Worm (Caenorhabditis elegans) whole organism, L4 larva: ENCODE data around the gene F49C12.3.

Experiments
- F10B5.3 ChIP-seq: sonication (generic microtip); optimal IDR thresholded peaks from 2 replicates; lab custom pipeline; 2016; ENCODE audit warnings: mild to moderate bottlenecking, missing genetic modification characterization, missing compliant biosample characterization
- F26F4.8 ChIP-seq: fragments of 200-800 bp; sonication (Bioruptor generic); conservative IDR thresholded peaks from 2 replicates; pipeline ENCODE4 v1.3.6; 2022; ENCODE audit warnings: missing genetic modification characterization, missing compliant biosample characterization
- F37D6.2 ChIP-seq: sonication (generic microtip); optimal IDR thresholded peaks from 2 replicates; lab custom pipeline; 2016; ENCODE audit warnings: mild to moderate bottlenecking, missing genetic modification characterization, missing compliant biosample characterization
- T20F7.1 ChIP-seq: fragments of 200-800 bp; sonication (Bioruptor generic); optimal IDR thresholded peaks from 2 replicates; lab custom pipeline; 2018; ENCODE audit warnings: mild to moderate bottlenecking, missing genetic modification characterization, missing compliant biosample characterization
- Y105C5A.15 ChIP-seq: fragments of 200-800 bp; sonication (Bioruptor generic); IDR thresholded peaks from 2 replicates; pipeline ENCODE4 v1.3.6; 2022; ENCODE audit warnings: missing genetic modification characterization, missing compliant biosample characterization
- Y5F2A.4 ChIP-seq: fragments of 200-800 bp; sonication (Bioruptor generic); optimal IDR thresholded peaks from 2 replicates; lab custom pipeline; 2018; ENCODE audit warnings: mild to moderate bottlenecking, missing genetic modification characterization, missing compliant biosample characterization
- aha-1 ChIP-seq: fragments of 150-350 bp; peaks from one replicate; lab custom pipeline; 2014; ENCODE audit warnings: missing biosample characterization, missing genetic modification characterization
- aly-2 ChIP-seq: sonication (generic microtip); optimal IDR thresholded peaks from 2 replicates; lab custom pipeline; 2018; ENCODE audit warnings: missing biosample characterization, missing genetic modification characterization
- ama-1 ChIP-seq: fragments of 150-350 bp; optimal IDR thresholded peaks from 2 replicates; lab custom pipeline; 2014; ENCODE audit warnings: inconsistent platforms, mixed read lengths
- arid-1 ChIP-seq: fragments of 200-800 bp; sonication (Bioruptor generic); conservative IDR thresholded peaks from 2 replicates; pipeline ENCODE4 v1.3.6; 2022; ENCODE audit warnings: missing genetic modification reagents, missing genetic modification characterization, missing compliant biosample characterization
- attf-4 ChIP-seq: sonication (generic microtip); optimal IDR thresholded peaks from 3 replicates; lab custom pipeline; 2017; ENCODE audit warnings: missing biosample characterization, missing genetic modification characterization
- ceh-20 ChIP-seq: fragments of 200-800 bp; sonication (Bioruptor generic); IDR thresholded peaks from 2 replicates; pipeline ENCODE4 v1.3.6; 2022; ENCODE audit warnings: missing genetic modification reagents, missing genetic modification characterization, missing compliant biosample characterization
- ceh-28 ChIP-seq: fragments of 150-350 bp; optimal IDR thresholded peaks from 2 replicates; lab custom pipeline; 2014; ENCODE audit warnings: missing biosample characterization, missing genetic modification reagents, missing genetic modification characterization
- daf-16 ChIP-seq, 3 experiments: sonication (generic microtip); optimal IDR thresholded peaks; 2 replicates each; lab custom pipeline; 2016 to 2017; ENCODE audit warnings: missing genetic modification characterization in 3 of 3, missing genetic modification reagents in 3 of 3, mild to moderate bottlenecking in 2 of 3, missing compliant biosample characterization in 2 of 3, missing biosample characterization in 1 of 3, moderate library complexity in 1 of 3
- dmd-6 ChIP-seq: fragments of 200-800 bp; sonication (Bioruptor generic); IDR thresholded peaks from 2 replicates; pipeline ENCODE4 v1.3.6; 2022; ENCODE audit warnings: missing genetic modification reagents, missing genetic modification characterization, missing compliant biosample characterization
- dmd-8 ChIP-seq: fragments of 200-800 bp; sonication (Bioruptor generic); IDR thresholded peaks from 2 replicates; pipeline ENCODE4 v1.3.6; 2022; ENCODE audit warnings: missing genetic modification characterization, missing compliant biosample characterization
- dpl-1 ChIP-seq: fragments of 150-350 bp; optimal IDR thresholded peaks from 2 replicates; lab custom pipeline; 2014; ENCODE audit warnings: missing biosample characterization, missing genetic modification reagents, missing genetic modification characterization
- egl-27 ChIP-seq: sonication (generic microtip); optimal IDR thresholded peaks from 3 replicates; lab custom pipeline; 2017; ENCODE audit warnings: missing biosample characterization, missing genetic modification reagents, missing genetic modification characterization
- fkh-10 ChIP-seq: fragments of 150-350 bp; optimal IDR thresholded peaks from 2 replicates; lab custom pipeline; 2014; ENCODE audit warnings: missing biosample characterization, missing genetic modification reagents, missing genetic modification characterization
- hif-1 ChIP-seq, 2 experiments: sonication (generic microtip); optimal IDR thresholded peaks; 2 replicates each; lab custom pipeline; 2016 to 2017; ENCODE audit warnings: missing compliant biosample characterization in 2 of 2, missing genetic modification characterization in 2 of 2, missing genetic modification reagents in 2 of 2, missing genotype in 2 of 2, mild to moderate bottlenecking in 1 of 2
- hlh-30 ChIP-seq: sonication (generic microtip); optimal IDR thresholded peaks from 2 replicates; lab custom pipeline; 2017; ENCODE audit warnings: antibody characterized with exemption, mild to moderate bottlenecking, missing genetic modification characterization, missing compliant biosample characterization; ENCODE audit not compliant: insufficient read depth
- lim-7 ChIP-seq: fragments of 200-800 bp; sonication (Bioruptor generic); IDR thresholded peaks from 2 replicates; pipeline ENCODE4 v1.3.6; 2022; ENCODE audit warnings: missing genetic modification characterization, missing compliant biosample characterization
- lin-1 ChIP-seq: fragments of 200-800 bp; sonication (Bioruptor generic); IDR thresholded peaks from 2 replicates; pipeline ENCODE4 v1.3.6; 2022; ENCODE audit warnings: missing genetic modification reagents, missing genetic modification characterization, missing compliant biosample characterization
- lin-29 ChIP-seq: fragments of 200-800 bp; sonication (Bioruptor generic); IDR thresholded peaks from 2 replicates; pipeline ENCODE4 v1.3.6; 2022; ENCODE audit warnings: missing genetic modification reagents, missing genetic modification characterization, missing compliant biosample characterization
- lin-38 ChIP-seq: fragments of 200-800 bp; sonication (Bioruptor generic); IDR thresholded peaks from 2 replicates; pipeline ENCODE4 v1.3.6; 2022; ENCODE audit warnings: missing genetic modification reagents, missing genetic modification characterization, missing compliant biosample characterization
- lin-39 ChIP-seq: fragments of 150-350 bp; optimal IDR thresholded peaks from 2 replicates; lab custom pipeline; 2014; ENCODE audit warnings: missing biosample characterization, missing genetic modification reagents, missing genetic modification characterization
- mdl-1 ChIP-seq, 2 experiments: fragments of 150-350 bp in 1 of 2; sonication (generic microtip) in 1 of 2; optimal IDR thresholded peaks; 2 replicates each; lab custom pipeline; 2014 to 2017; ENCODE audit warnings: missing biosample characterization in 2 of 2, missing genetic modification characterization in 2 of 2
- mdt-29 ChIP-seq: fragments of 200-800 bp; sonication (Bioruptor generic); IDR thresholded peaks from 2 replicates; pipeline ENCODE4 v1.3.6; 2022; ENCODE audit warnings: missing genetic modification reagents, missing genetic modification characterization, missing compliant biosample characterization
- mep-1 ChIP-seq: fragments of 150-350 bp; sonication (generic microtip); optimal IDR thresholded peaks from 3 replicates; lab custom pipeline; 2014; ENCODE audit warnings: missing biosample characterization, missing genetic modification characterization
- mes-2 ChIP-seq: sonication (generic microtip); optimal IDR thresholded peaks from 2 replicates; lab custom pipeline; 2016; ENCODE audit warnings: missing genotype, mild to moderate bottlenecking, missing genetic modification characterization, missing compliant biosample characterization; ENCODE audit not compliant: poor library complexity, severe bottlenecking
- mxl-2 ChIP-seq: fragments of 200-800 bp; sonication (Bioruptor generic); conservative IDR thresholded peaks from 2 replicates; pipeline ENCODE4 v1.3.6; 2022; ENCODE audit warnings: missing genetic modification reagents, missing genetic modification characterization, missing compliant biosample characterization
- nhr-10 ChIP-seq: fragments of 150-350 bp; optimal IDR thresholded peaks from 2 replicates; lab custom pipeline; 2014; ENCODE audit warnings: missing biosample characterization, missing genetic modification characterization
- nhr-237 ChIP-seq: sonication (generic microtip); optimal IDR thresholded peaks from 2 replicates; lab custom pipeline; 2017; ENCODE audit warnings: missing biosample characterization, missing genetic modification characterization
- nhr-25 ChIP-seq: sonication (generic microtip); optimal IDR thresholded peaks from 2 replicates; lab custom pipeline; 2017; ENCODE audit warnings: missing genetic modification characterization, mild to moderate bottlenecking, missing compliant biosample characterization, antibody characterized with exemption, moderate library complexity, borderline replicate concordance; ENCODE audit not compliant: insufficient read depth
- nhr-41 ChIP-seq: fragments of 200-800 bp; sonication (Bioruptor generic); IDR thresholded peaks from 2 replicates; pipeline ENCODE4 v1.3.6; 2022; ENCODE audit warnings: missing genetic modification reagents, missing genetic modification characterization, missing compliant biosample characterization
- nhr-42 ChIP-seq: fragments of 200-800 bp; sonication (Bioruptor generic); IDR thresholded peaks from 2 replicates; pipeline ENCODE4 v1.3.6; 2022; ENCODE audit warnings: missing genetic modification characterization, missing compliant biosample characterization
- nhr-48 ChIP-seq: sonication (generic microtip); optimal IDR thresholded peaks from 2 replicates; lab custom pipeline; 2016; ENCODE audit warnings: mild to moderate bottlenecking, missing genetic modification characterization, missing compliant biosample characterization
- nhr-6 ChIP-seq: fragments of 150-350 bp; optimal IDR thresholded peaks from 2 replicates; lab custom pipeline; 2014; ENCODE audit warnings: missing biosample characterization, missing genetic modification characterization
- pha-4 ChIP-seq, 2 experiments: fragments of 150-350 bp in 1 of 2; fragments of 200-800 bp in 1 of 2; sonication (Bioruptor generic) in 1 of 2; IDR thresholded peaks in 1 of 2; optimal IDR thresholded peaks in 1 of 2; 2 replicates each; pipeline versions ENCODE4 v1.3.6 to Lab custom; 2014 to 2022; ENCODE audit warnings: missing genetic modification characterization in 2 of 2, missing genetic modification reagents in 2 of 2, missing biosample characterization in 1 of 2, missing compliant biosample characterization in 1 of 2
- spr-3 ChIP-seq: fragments of 200-800 bp; sonication (Bioruptor generic); optimal IDR thresholded peaks from 2 replicates; lab custom pipeline; 2018; ENCODE audit warnings: mild to moderate bottlenecking, missing genetic modification characterization, missing compliant biosample characterization
- vab-7 ChIP-seq: fragments of 200-800 bp; sonication (Bioruptor generic); IDR thresholded peaks from 2 replicates; pipeline ENCODE4 v1.3.6; 2022; ENCODE audit warnings: missing genetic modification reagents, missing genetic modification characterization, missing compliant biosample characterization

The F49C12.3 gene

DNA sequence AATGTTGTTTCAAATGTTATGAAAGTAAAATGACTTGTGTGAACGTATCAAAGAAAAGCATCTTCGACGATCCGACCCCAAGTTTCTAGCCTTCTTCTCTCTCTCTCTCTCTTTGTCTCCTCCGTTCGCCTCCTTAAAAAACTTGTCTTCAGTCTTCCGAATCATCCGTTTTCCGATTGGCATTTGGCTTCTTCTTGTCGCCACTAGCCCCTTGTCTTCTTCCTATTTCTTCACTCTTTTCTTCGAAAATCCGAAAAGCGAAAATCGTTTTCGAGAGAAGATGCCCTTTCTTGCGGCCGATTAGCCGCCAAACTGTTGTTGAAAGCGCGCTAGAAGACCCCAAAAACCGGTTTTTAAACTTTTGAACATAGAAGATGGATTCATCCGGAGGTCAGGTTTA, 41.7 kb upstream of the F49C12.3 start (continued):
- TF ChIP-seq pha-4 (GFP tag; IDR thresholded peaks at IDR 0.05; lab: Robert Waterston, UW) = no peak
- TF ChIP-seq pha-4 (tag; optimal IDR thresholded peaks at IDR 0.05; lab: Kevin White, UChicago) = no peak
- TF ChIP-seq nhr-42 (GFP tag; lab: Robert Waterston, UW) = no peak
- no peak for TF ChIP-seq mxl-2 (GFP tag; lab: Robert Waterston, UW)
- TF ChIP-seq daf-16 (GFP tag; optimal IDR thresholded peaks at IDR 0.05; lab: Kevin White, UChicago) = no peak
- TF ChIP-seq daf-16 (tag; optimal IDR thresholded peaks at IDR 0.05; lab: Kevin White, UChicago) = no peak
- TF ChIP-seq hif-1 (tag; optimal IDR thresholded peaks at IDR 0.05; lab: Kevin White, UChicago) = peak in 1 of 2 experiments; percentile 14
- no peak for TF ChIP-seq nhr-237 (tag; lab: Kevin White, UChicago)
- TF ChIP-seq ceh-28 (tag; lab: Kevin White, UChicago) = no peak
- peak; percentile 9 for TF ChIP-seq mep-1 (tag; lab: Kevin White, UChicago)
- no peak for TF ChIP-seq Y5F2A.4 (GFP tag; lab: Kevin White, UChicago)
- TF ChIP-seq attf-4 (tag; lab: Kevin White, UChicago) = no peak
- TF ChIP-seq vab-7 (GFP tag; lab: Robert Waterston, UW) = no peak
- no peak for TF ChIP-seq F10B5.3 (tag; lab: Kevin White, UChicago)
- TF ChIP-seq lin-38 (GFP tag; lab: Robert Waterston, UW) = no peak
- peak; percentile 93 for TF ChIP-seq ama-1 (lab: Kevin White, UChicago)
- peak; percentile 25 for TF ChIP-seq nhr-48
- no peak for TF ChIP-seq mdl-1 (tag; optimal IDR thresholded peaks at IDR 0.05; lab: Kevin White, UChicago)
- no peak for TF ChIP-seq fkh-10 (GFP tag; lab: Kevin White, UChicago)
- TF ChIP-seq lin-1 (GFP tag; lab: Robert Waterston, UW) = no peak
- TF ChIP-seq, all 104 proteins: peak for 5

DNA sequence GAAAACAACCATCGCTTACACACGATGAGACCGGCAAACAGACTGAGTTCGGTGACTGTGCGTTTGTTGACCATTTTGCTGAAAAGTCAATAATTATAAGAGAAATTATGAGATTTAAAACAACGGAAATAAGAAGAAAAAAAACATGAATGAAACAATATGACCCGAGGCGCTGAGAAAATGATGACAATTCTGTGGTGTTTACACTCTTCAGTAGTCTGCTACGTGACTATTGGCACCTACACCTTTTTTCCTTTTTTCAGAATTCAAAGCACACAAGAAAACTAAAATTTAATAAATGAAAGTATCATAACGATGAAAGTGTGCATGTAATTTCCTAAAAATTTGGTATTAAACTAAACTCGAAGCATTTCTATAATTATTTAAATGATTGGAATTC, 40.5 kb upstream of the F49C12.3 start, which contains the start of gene Y11D7A.10:
TSS of gene Y11D7A.10 (minus strand) at position 82 of the 400 bp plus-strand sequence.
- TF ChIP-seq nhr-41 (no peak), lin-39 (tag; lab: Kevin White, UChicago) (no peak), hif-1 (tag; optimal IDR thresholded peaks at IDR 0.05; lab: Kevin White, UChicago) (peak; percentile 72 to 89), ceh-20 (GFP tag; lab: Robert Waterston, UW) (no peak), nhr-10 (tag; lab: Kevin White, UChicago) (no peak), egl-27 (no peak), daf-16 (GFP tag; optimal IDR thresholded peaks at IDR 0.05; lab: Kevin White, UChicago) (no peak), daf-16 (tag; optimal IDR thresholded peaks at IDR 0.05; lab: Kevin White, UChicago) (peak; percentile 55), Y105C5A.15 (GFP tag; lab: Robert Waterston, UW) (no peak), aha-1 (peak; percentile 92), hlh-30 (tag; lab: Kevin White, UChicago) (peak; percentile 6), lin-38 (GFP tag; lab: Robert Waterston, UW) (no peak)

DNA sequence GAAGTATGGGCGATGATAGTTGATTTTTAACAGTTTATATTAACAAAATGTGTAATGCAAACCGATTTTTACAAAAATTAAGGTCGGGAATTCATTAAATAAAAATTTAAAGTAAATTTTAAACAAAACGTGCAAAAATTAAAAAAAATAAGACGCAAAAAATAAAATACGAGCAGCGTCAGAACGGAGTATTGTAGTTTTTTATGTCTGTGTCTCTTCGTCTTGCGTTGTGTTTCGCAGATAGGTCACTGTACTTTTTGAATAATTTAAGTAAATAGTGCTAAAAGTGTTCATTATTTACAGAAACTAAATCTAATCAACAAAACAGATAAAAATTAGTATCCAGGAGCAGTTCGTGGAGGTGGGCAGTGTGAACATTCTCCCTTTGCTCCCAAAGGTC, 39.9 kb upstream of the F49C12.3 start:
- peak; percentile 10 for TF ChIP-seq mes-2 (tag; lab: Kevin White, UChicago)
- TF ChIP-seq dmd-6 (GFP tag; lab: Robert Waterston, UW) = no peak
- no peak for TF ChIP-seq arid-1 (GFP tag; lab: Robert Waterston, UW)
- no peak for TF ChIP-seq aly-2 (tag; lab: Kevin White, UChicago)
- TF ChIP-seq spr-3 (GFP tag; lab: Kevin White, UChicago) = no peak
- TF ChIP-seq mdt-29 (GFP tag; lab: Robert Waterston, UW) = no peak
- no peak for TF ChIP-seq F26F4.8 (GFP tag; lab: Robert Waterston, UW)
- TF ChIP-seq dpl-1 = peak; percentile 24
- no peak for TF ChIP-seq nhr-25 (tag; lab: Kevin White, UChicago)
- TF ChIP-seq T20F7.1 (GFP tag; lab: Kevin White, UChicago) = peak; percentile 94
- no peak for TF ChIP-seq lin-29 (GFP tag; lab: Robert Waterston, UW)
- TF ChIP-seq lim-7 (GFP tag; lab: Robert Waterston, UW) = no peak
- no peak for TF ChIP-seq nhr-6 (tag; lab: Kevin White, UChicago)
- TF ChIP-seq nhr-10 (tag; lab: Kevin White, UChicago) = no peak
- TF ChIP-seq dmd-8 (GFP tag; lab: Robert Waterston, UW) = no peak
- TF ChIP-seq F37D6.2 = no peak
- TF ChIP-seq lin-1 (GFP tag; lab: Robert Waterston, UW) = no peak
- peak in 1 of 2 experiments; percentile 95 for TF ChIP-seq hif-1 (tag; optimal IDR thresholded peaks at IDR 0.05; lab: Kevin White, UChicago)
- peak; percentile 83 for TF ChIP-seq aha-1
- TF ChIP-seq, all 104 proteins: peak for 5
